Worm (Caenorhabditis elegans): Measurements from ENCODE around the gene F38H4.3.

DNA sequence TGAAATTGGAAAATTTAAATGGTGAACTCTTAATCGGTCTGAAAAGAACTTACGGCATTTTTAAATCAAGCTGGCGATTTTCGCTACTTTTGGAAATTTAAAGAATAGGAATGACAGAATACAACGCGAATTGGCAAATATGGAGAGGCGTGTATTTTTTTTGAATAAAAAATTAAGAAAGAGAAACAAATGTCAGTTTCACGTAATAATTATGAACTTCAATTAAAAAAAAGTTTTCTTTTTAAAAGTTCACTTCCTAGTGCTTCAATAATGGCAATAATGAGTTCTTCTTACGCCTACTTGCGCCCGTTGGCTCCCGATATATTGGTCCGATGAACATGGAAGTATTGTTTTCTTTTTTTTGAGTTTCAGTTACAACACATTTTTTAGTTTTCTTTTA, 35.5 kb downstream of the F38H4.3 start, which contains the start of gene pph-2:
- TF ChIP-seq unc-62 (GFP tag; optimal IDR thresholded peaks at IDR 0.05 in 1 of 2) (no peak), unc-62 (tag; optimal IDR thresholded peaks at IDR 0.05) (no peak), ztf-11 (tag; optimal IDR thresholded peaks at IDR 0.05) (no peak), nhr-11 (tag; optimal IDR thresholded peaks at IDR 0.05) (no peak), arid-1 (GFP tag; conservative IDR thresholded peaks at IDR 0.05) (no peak), dpl-1 (GFP tag; optimal IDR thresholded peaks at IDR 0.05) (no peak), rbr-2 (tag; optimal IDR thresholded peaks at IDR 0.05) (no peak), nhr-111 (GFP tag; optimal IDR thresholded peaks at IDR 0.05) (no peak), php-3 (GFP tag; IDR thresholded peaks at IDR 0.05) (no peak)

Data from whole organism, L4 larva.